Fruit fly (Drosophila melanogaster): ENCODE measurements around the gene CG14455.
"Not testable (repeated sequence)": the region's sequence is repeated elsewhere in the genome, so short reads cannot be mapped to it uniquely, and the experiment has no call there.

Gene CG14455

dm6 chr3L:22717137-22717767 is 30.4 kb upstream of the CG14455 start, which contains the start of the genes ArfGAP3 and CG32452 (continued):
- TF ChIP-seq Gug (GFP tag; IDR thresholded peaks at IDR 0.05) = peak; percentile 63
- no peak for TF ChIP-seq CG16779 (tag; optimal IDR thresholded peaks at IDR 0.05)
- TF ChIP-seq CG11762 (GFP tag; optimal IDR thresholded peaks at IDR 0.05; ENCODE audit: insufficient read depth) = peak; percentile 24
- TF ChIP-seq fkh (GFP tag; optimal IDR thresholded peaks at IDR 0.05) = no peak

dm6 chr3L:22713605-22714004 is 26.7 kb upstream of the CG14455 start:
- TF ChIP-seq CG6163 (GFP tag; IDR thresholded peaks at IDR 0.05) (no peak), Eip78C (GFP tag) (peak; percentile 4), cyc (GFP tag; optimal IDR thresholded peaks at IDR 0.05) (no peak)

- TF ChIP-seq Hr39 (GFP tag; optimal IDR thresholded peaks at IDR 0.05) = no peak
- TF ChIP-seq CG32006 (GFP tag; optimal IDR thresholded peaks at IDR 0.05) = no peak
- TF ChIP-seq Met (GFP tag; optimal IDR thresholded peaks at IDR 0.05) = no peak
- TF ChIP-seq CG15336 (GFP tag; IDR thresholded peaks at IDR 0.05) = no peak
These were observed 25.0 kb upstream of the CG14455 start, which contains the start of gene CG11370 for dm6 chr3L:22711855-22712254. Gene CG11370 (plus strand): TSS chr3L:22712155.

- peak; percentile 46 for TF ChIP-seq fkh (GFP tag; optimal IDR thresholded peaks at IDR 0.05)
- TF ChIP-seq salr (GFP tag; optimal IDR thresholded peaks at IDR 0.05) = no peak
These were observed 12.2 kb upstream of the CG14455 start, which contains the start of gene CG45116 for dm6 chr3L:22699133-22699532. Gene CG45116 (plus strand): TSS chr3L:22699433.

- TF ChIP-seq CG10631, esn, CG6276 (GFP tag; optimal IDR thresholded peaks at IDR 0.05): not testable (repeated sequence)
These were observed 10.0 kb upstream of the CG14455 start, which contains the start of gene CG32453 for dm6 chr3L:22696930-22697329. Gene CG32453 (plus strand): TSS chr3L:22697230.

- TF ChIP-seq CG1621 (tag; optimal IDR thresholded peaks at IDR 0.05) (no peak), lz (GFP tag; optimal IDR thresholded peaks at IDR 0.05) (no peak), fd85E (GFP tag; optimal IDR thresholded peaks at IDR 0.05) (no peak), Sox102F (GFP tag; optimal IDR thresholded peaks at IDR 0.05) (no peak), Ets96B (tag; optimal IDR thresholded peaks at IDR 0.05) (no peak), CG3032 (tag; optimal IDR thresholded peaks at IDR 0.05) (no peak), topi (GFP tag; optimal IDR thresholded peaks at IDR 0.05) (no peak), svp (GFP tag) (no peak), Smox (GFP tag; optimal IDR thresholded peaks at IDR 0.05) (no peak), Eip75B (GFP tag; optimal IDR thresholded peaks at IDR 0.05) (no peak), Hr38 (GFP tag; optimal IDR thresholded peaks at IDR 0.05) (no peak)
These were observed 8.8 kb upstream of the CG14455 start, which contains the start of gene CG14452 for dm6 chr3L:22695653-22696052. Gene CG14452 (plus strand): TSS chr3L:22695953.

dm6 chr3L:22693712-22694111 is 6.8 kb upstream of the CG14455 start, which contains the start of the genes CG12546 and CG14453:
Gene CG12546 (minus strand): TSS chr3L:22693812.
Gene CG14453 (plus strand): TSS chr3L:22694083.
- TF ChIP-seq fkh (GFP tag; optimal IDR thresholded peaks at IDR 0.05) (no peak), Gug (GFP tag; IDR thresholded peaks at IDR 0.05) (no peak), Ets96B (tag; optimal IDR thresholded peaks at IDR 0.05) (no peak), Hr39 (GFP tag; optimal IDR thresholded peaks at IDR 0.05) (no peak), Hr38 (GFP tag; optimal IDR thresholded peaks at IDR 0.05) (no peak), spab (GFP tag; optimal IDR thresholded peaks at IDR 0.05) (no peak), fd85E (GFP tag; optimal IDR thresholded peaks at IDR 0.05) (no peak), pdm3 (GFP tag; optimal IDR thresholded peaks at IDR 0.05) (no peak), eg (GFP tag; IDR thresholded peaks at IDR 0.05) (no peak), Lpt (GFP tag; optimal IDR thresholded peaks at IDR 0.05) (no peak), esn (GFP tag; optimal IDR thresholded peaks at IDR 0.05) (no peak), Sox14 (GFP tag; optimal IDR thresholded peaks at IDR 0.05) (no peak), CG6792 (GFP tag; optimal IDR thresholded peaks at IDR 0.05) (no peak), Eip93F (GFP tag; optimal IDR thresholded peaks at IDR 0.05) (no peak), Ets21C (GFP tag; optimal IDR thresholded peaks at IDR 0.05) (no peak), Met (GFP tag; optimal IDR thresholded peaks at IDR 0.05) (no peak)
